Worm (Caenorhabditis elegans) whole organism, young adult: ENCODE data around the gene srx-16.

Source experiments
- B0035.1 ChIP-seq: sonication (generic microtip); optimal IDR thresholded peaks from 2 replicates; lab custom pipeline; 2016; ENCODE audit warnings: missing genetic modification characterization, mild to moderate bottlenecking, missing compliant biosample characterization, missing genotype, missing genetic modification reagents
- B0261.1 ChIP-seq: sonication (generic microtip); optimal IDR thresholded peaks from 2 replicates; lab custom pipeline; 2016; ENCODE audit warnings: mild to moderate bottlenecking, missing genetic modification characterization, moderate library complexity, missing compliant biosample characterization
- C17E4.6 ChIP-seq: fragments of 200-800 bp; sonication (Bioruptor generic); IDR thresholded peaks from 2 replicates; pipeline ENCODE4 v1.3.6; 2022; ENCODE audit warnings: missing genetic modification reagents, missing genetic modification characterization, missing compliant biosample characterization
- D2030.7 ChIP-seq: fragments of 200-800 bp; sonication (Bioruptor generic); IDR thresholded peaks from 2 replicates; pipeline ENCODE4 v1.3.6; 2022; ENCODE audit warnings: missing genetic modification reagents, missing genetic modification characterization, missing compliant biosample characterization
- F22D6.2 ChIP-seq: sonication (generic microtip); optimal IDR thresholded peaks from 2 replicates; lab custom pipeline; 2016; ENCODE audit warnings: mild to moderate bottlenecking, missing genetic modification characterization, missing compliant biosample characterization
- F23B12.7 ChIP-seq: sonication (generic microtip); optimal IDR thresholded peaks from 2 replicates; lab custom pipeline; 2017; ENCODE audit warnings: missing genetic modification characterization, mild to moderate bottlenecking, missing compliant biosample characterization, antibody characterized with exemption, moderate library complexity; ENCODE audit not compliant: insufficient read depth
- F33H1.4 ChIP-seq: fragments of 200-800 bp; sonication (Bioruptor generic); IDR thresholded peaks from 2 replicates; pipeline ENCODE4 v1.3.6; 2022; ENCODE audit warnings: missing genetic modification reagents, missing genetic modification characterization, missing compliant biosample characterization
- F37B4.10 ChIP-seq: fragments of 200-800 bp; sonication (Bioruptor generic); IDR thresholded peaks from 2 replicates; pipeline ENCODE4 v1.3.6; 2022; ENCODE audit warnings: missing genetic modification characterization, missing compliant biosample characterization
- K11D2.4 ChIP-seq: fragments of 200-800 bp; sonication (Bioruptor generic); IDR thresholded peaks from 2 replicates; pipeline ENCODE4 v1.3.6; 2022; ENCODE audit warnings: missing genetic modification reagents, missing genetic modification characterization, missing compliant biosample characterization
- K12H6.12 ChIP-seq: fragments of 200-800 bp; sonication (Bioruptor generic); optimal IDR thresholded peaks from 2 replicates; lab custom pipeline; 2018; ENCODE audit warnings: mild to moderate bottlenecking, missing genetic modification characterization, missing compliant biosample characterization
- T07F8.4 ChIP-seq: sonication (generic microtip); optimal IDR thresholded peaks from 2 replicates; lab custom pipeline; 2016; ENCODE audit warnings: mild to moderate bottlenecking, missing genetic modification characterization, moderate library complexity, missing compliant biosample characterization
- Y53G8AR.9 ChIP-seq: fragments of 200-800 bp; sonication (Bioruptor generic); conservative IDR thresholded peaks from 2 replicates; pipeline ENCODE4 v1.3.6; 2022; ENCODE audit warnings: missing genetic modification reagents, missing genetic modification characterization, missing compliant biosample characterization
- Y56A3A.18 ChIP-seq: fragments of 200-800 bp; sonication (Bioruptor generic); IDR thresholded peaks from 2 replicates; pipeline ENCODE4 v1.3.6; 2022; ENCODE audit warnings: missing genetic modification reagents, missing genetic modification characterization, missing compliant biosample characterization
- Y67H2A.10 ChIP-seq: fragments of 200-800 bp; sonication (Bioruptor generic); conservative IDR thresholded peaks from 2 replicates; pipeline ENCODE4 v1.3.6; 2022; ENCODE audit warnings: missing genetic modification reagents, missing genetic modification characterization, missing compliant biosample characterization
- Y95B8A.8 ChIP-seq: fragments of 200-800 bp; sonication (Bioruptor generic); IDR thresholded peaks from 2 replicates; pipeline ENCODE4 v1.3.6; 2022; ENCODE audit warnings: missing genetic modification reagents, missing genetic modification characterization, missing compliant biosample characterization
- aptf-3 ChIP-seq: fragments of 200-800 bp; sonication (Bioruptor generic); IDR thresholded peaks from 2 replicates; pipeline ENCODE4 v1.3.6; 2022; ENCODE audit warnings: missing genetic modification characterization, missing compliant biosample characterization
- attf-3 ChIP-seq: fragments of 200-800 bp; sonication (Bioruptor generic); conservative IDR thresholded peaks from 2 replicates; pipeline ENCODE4 v1.3.6; 2022; ENCODE audit warnings: missing genetic modification reagents, missing genetic modification characterization, missing compliant biosample characterization
- attf-5 ChIP-seq: fragments of 200-800 bp; sonication (Bioruptor generic); optimal IDR thresholded peaks from 2 replicates; lab custom pipeline; 2018; ENCODE audit warnings: mild to moderate bottlenecking, missing genetic modification characterization, missing compliant biosample characterization
- attf-6 ChIP-seq: fragments of 200-800 bp; sonication (Bioruptor generic); IDR thresholded peaks from 2 replicates; pipeline ENCODE4 v1.3.6; 2022; ENCODE audit warnings: missing genetic modification reagents, missing genetic modification characterization, missing compliant biosample characterization
- cebp-1 ChIP-seq, 2 experiments: fragments of 200-800 bp in 1 of 2; sonication (Bioruptor generic) in 1 of 2; sonication (generic microtip) in 1 of 2; IDR thresholded peaks in 1 of 2; optimal IDR thresholded peaks in 1 of 2; 2 replicates each; pipeline versions ENCODE4 v1.3.6 to Lab custom; 2017 to 2022; ENCODE audit warnings: missing compliant biosample characterization in 2 of 2, missing genetic modification characterization in 2 of 2, mild to moderate bottlenecking in 1 of 2, missing genetic modification reagents in 1 of 2, moderate library complexity in 1 of 2
- ceh-100 ChIP-seq: fragments of 200-800 bp; sonication (Bioruptor generic); IDR thresholded peaks from 2 replicates; pipeline ENCODE4 v1.3.6; 2022; ENCODE audit warnings: missing genetic modification reagents, missing genetic modification characterization, missing compliant biosample characterization
- ceh-79 ChIP-seq: sonication (generic microtip); optimal IDR thresholded peaks from 2 replicates; lab custom pipeline; 2017; ENCODE audit warnings: mild to moderate bottlenecking, missing genetic modification characterization, missing compliant biosample characterization
- ceh-91 ChIP-seq: fragments of 200-800 bp; sonication (Bioruptor generic); IDR thresholded peaks from 2 replicates; pipeline ENCODE4 v1.3.6; 2022; ENCODE audit warnings: missing genetic modification reagents, missing genetic modification characterization, missing compliant biosample characterization
- dpff-1 ChIP-seq: sonication (generic microtip); optimal IDR thresholded peaks from 2 replicates; lab custom pipeline; 2017; ENCODE audit warnings: mild to moderate bottlenecking, missing genetic modification characterization, missing compliant biosample characterization
- gei-17 ChIP-seq: fragments of 200-800 bp; sonication (Bioruptor generic); optimal IDR thresholded peaks from 2 replicates; lab custom pipeline; 2018; ENCODE audit warnings: mild to moderate bottlenecking, missing genetic modification characterization, missing compliant biosample characterization
- him-1 ChIP-seq: sonication (generic microtip); optimal IDR thresholded peaks from 2 replicates; lab custom pipeline; 2016; ENCODE audit warnings: missing genotype, missing genetic modification reagents, missing genetic modification characterization, missing compliant biosample characterization
- hlh-26 ChIP-seq: fragments of 200-800 bp; sonication (Bioruptor generic); conservative IDR thresholded peaks from 2 replicates; pipeline ENCODE4 v1.3.6; 2022; ENCODE audit warnings: missing genetic modification reagents, missing genetic modification characterization, missing compliant biosample characterization
- hmg-1.2 ChIP-seq: fragments of 200-800 bp; sonication (Bioruptor generic); IDR thresholded peaks from 2 replicates; pipeline ENCODE4 v1.3.6; 2022; ENCODE audit warnings: missing genetic modification reagents, missing genetic modification characterization, missing compliant biosample characterization
- hmg-20 ChIP-seq: fragments of 200-800 bp; sonication (Bioruptor generic); IDR thresholded peaks from 2 replicates; pipeline ENCODE4 v1.3.6; 2022; ENCODE audit warnings: missing genetic modification reagents, missing genetic modification characterization, missing compliant biosample characterization
- lag-1 ChIP-seq: fragments of 200-800 bp; sonication (Bioruptor generic); IDR thresholded peaks from 2 replicates; pipeline ENCODE4 v1.3.6; 2022; ENCODE audit warnings: missing genetic modification reagents, missing genetic modification characterization, missing compliant biosample characterization
- madf-6 ChIP-seq: fragments of 200-800 bp; sonication (Bioruptor generic); IDR thresholded peaks from 2 replicates; pipeline ENCODE4 v1.3.6; 2022; ENCODE audit warnings: missing genetic modification reagents, missing genetic modification characterization, missing compliant biosample characterization
- madf-8 ChIP-seq: fragments of 200-800 bp; sonication (Bioruptor generic); conservative IDR thresholded peaks from 2 replicates; pipeline ENCODE4 v1.3.6; 2022; ENCODE audit warnings: missing genetic modification reagents, missing genetic modification characterization, missing compliant biosample characterization
- mes-4 ChIP-seq: sonication (generic microtip); optimal IDR thresholded peaks from 2 replicates; lab custom pipeline; 2016; ENCODE audit warnings: missing genotype, missing genetic modification characterization, missing compliant biosample characterization
- rcor-1 ChIP-seq: fragments of 200-800 bp; sonication (Bioruptor generic); IDR thresholded peaks from 2 replicates; pipeline ENCODE4 v1.3.6; 2022; ENCODE audit warnings: missing genetic modification reagents, missing genetic modification characterization, missing compliant biosample characterization
- rec-8 ChIP-seq, 2 experiments: sonication (generic microtip); optimal IDR thresholded peaks; 2 replicates each; lab custom pipeline; 2016; ENCODE audit warnings: mild to moderate bottlenecking in 2 of 2, missing genetic modification characterization in 2 of 2, missing genetic modification reagents in 2 of 2, missing genotype in 2 of 2, missing biosample characterization in 1 of 2, missing compliant biosample characterization in 1 of 2, moderate library complexity in 1 of 2
- repo-1 ChIP-seq: sonication (generic microtip); optimal IDR thresholded peaks from 2 replicates; lab custom pipeline; 2017; ENCODE audit warnings: mild to moderate bottlenecking, missing genetic modification characterization, missing compliant biosample characterization
- snpc-1.3 ChIP-seq: sonication (generic microtip); optimal IDR thresholded peaks from 2 replicates; lab custom pipeline; 2017; ENCODE audit warnings: missing genetic modification characterization, mild to moderate bottlenecking, missing compliant biosample characterization, antibody characterized with exemption, moderate library complexity, missing genotype, missing genetic modification reagents; ENCODE audit not compliant: insufficient read depth
- tbp1 ChIP-seq: fragments of 200-800 bp; sonication (Bioruptor generic); optimal IDR thresholded peaks from 2 replicates; lab custom pipeline; 2018; ENCODE audit warnings: mild to moderate bottlenecking, missing genetic modification characterization, missing compliant biosample characterization
- zfh-2 ChIP-seq: fragments of 200-800 bp; sonication (Bioruptor generic); conservative IDR thresholded peaks from 2 replicates; pipeline ENCODE4 v1.3.6; 2022; ENCODE audit warnings: missing genetic modification reagents, missing genetic modification characterization, missing compliant biosample characterization
- ztf-28 ChIP-seq: fragments of 200-800 bp; sonication (Bioruptor generic); IDR thresholded peaks from 2 replicates; pipeline ENCODE4 v1.3.6; 2022; ENCODE audit warnings: missing genetic modification reagents, missing genetic modification characterization, missing compliant biosample characterization

Gene srx-16

ce11 chrV:6976047-6976446 lies at the start of gene srx-16:
TSS of gene srx-16 (plus strand) at chrV:6976347.
- TF ChIP-seq F22D6.2 (tag; lab: Kevin White, UChicago): no peak

- TF ChIP-seq T07F8.4 (no peak), him-1 (tag; lab: Kevin White, UChicago) (no peak), rcor-1 (no peak), gei-17 (GFP tag; lab: Kevin White, UChicago) (no peak), ceh-100 (no peak), lag-1 (no peak), F22D6.2 (tag; lab: Kevin White, UChicago) (no peak), B0035.1 (no peak), hlh-26 (GFP tag; lab: Robert Waterston, UW) (no peak), Y53G8AR.9 (GFP tag; lab: Robert Waterston, UW) (no peak), attf-3 (GFP tag; lab: Robert Waterston, UW) (no peak), madf-6 (GFP tag; lab: Robert Waterston, UW) (no peak), K12H6.12 (tag; lab: Kevin White, UChicago) (no peak)
- TF ChIP-seq, all 124 proteins: peak for 0
Measured at ce11 chrV:6926633-6927032, 49.5 kb upstream of the srx-16 start.

- TF ChIP-seq tbp1 (GFP tag; lab: Kevin White, UChicago) (no peak), snpc-1.3 (no peak), Y56A3A.18 (GFP tag; lab: Robert Waterston, UW) (no peak), dpff-1 (no peak), madf-6 (GFP tag; lab: Robert Waterston, UW) (no peak), attf-3 (GFP tag; lab: Robert Waterston, UW) (no peak), attf-5 (no peak), C17E4.6 (GFP tag; lab: Robert Waterston, UW) (no peak), hlh-26 (GFP tag; lab: Robert Waterston, UW) (no peak), ztf-28 (no peak), aptf-3 (GFP tag; lab: Robert Waterston, UW) (no peak), D2030.7 (GFP tag; lab: Robert Waterston, UW) (no peak), K11D2.4 (GFP tag; lab: Robert Waterston, UW) (no peak), zfh-2 (no peak), hmg-1.2 (GFP tag; lab: Robert Waterston, UW) (no peak), repo-1 (tag; lab: Kevin White, UChicago) (no peak), rec-8 (tag; optimal IDR thresholded peaks at IDR 0.05; lab: Kevin White, UChicago) (no peak), B0035.1 (no peak), madf-8 (no peak), ceh-79 (tag; lab: Kevin White, UChicago) (no peak)
Measured at ce11 chrV:6928938-6929337, 47.2 kb upstream of the srx-16 start, which contains the start of gene unc-68. TSS of gene unc-68 (minus strand) at chrV:6929038.

- peak; percentile 59 for TF ChIP-seq zfh-2
- no peak for TF ChIP-seq D2030.7 (GFP tag; lab: Robert Waterston, UW)
- no peak for TF ChIP-seq attf-6 (GFP tag; lab: Robert Waterston, UW)
- TF ChIP-seq ceh-91: no peak
- no peak for TF ChIP-seq mes-4 (tag; lab: Kevin White, UChicago)
- TF ChIP-seq madf-8: no peak
- no peak for TF ChIP-seq Y56A3A.18 (GFP tag; lab: Robert Waterston, UW)
Measured at ce11 chrV:6930284-6930683, 45.9 kb upstream of the srx-16 start.

ce11 chrV:6934212-6934611 lies 41.9 kb upstream of the srx-16 start, which contains the start of gene lipl-6:
TSS of gene lipl-6 (minus strand) at chrV:6934312.
- TF ChIP-seq Y67H2A.10 (no peak), hmg-20 (GFP tag; lab: Robert Waterston, UW) (no peak), B0261.1 (no peak), cebp-1 (GFP tag; IDR thresholded peaks at IDR 0.05; lab: Robert Waterston, UW) (no peak), cebp-1 (tag; optimal IDR thresholded peaks at IDR 0.05; lab: Kevin White, UChicago) (no peak), F23B12.7 (no peak), F37B4.10 (GFP tag; lab: Robert Waterston, UW) (no peak), F33H1.4 (GFP tag; lab: Robert Waterston, UW) (no peak), Y95B8A.8 (GFP tag; lab: Robert Waterston, UW) (no peak), F22D6.2 (tag; lab: Kevin White, UChicago) (no peak)
